Worm (Caenorhabditis elegans) whole organism, L4 larva: ENCODE data around the gene F46C3.7.

Experiments used
- F49E8.2 ChIP-seq: sonication (generic microtip); optimal IDR thresholded peaks from 2 replicates; lab custom pipeline; 2016; ENCODE audit warnings: missing compliant biosample characterization, mild to moderate bottlenecking, missing genetic modification characterization, borderline replicate concordance
- T20F7.1 ChIP-seq: fragments of 200-800 bp; sonication (Bioruptor generic); optimal IDR thresholded peaks from 2 replicates; lab custom pipeline; 2018; ENCODE audit warnings: mild to moderate bottlenecking, missing genetic modification characterization, missing compliant biosample characterization
- Y5F2A.4 ChIP-seq: fragments of 200-800 bp; sonication (Bioruptor generic); optimal IDR thresholded peaks from 2 replicates; lab custom pipeline; 2018; ENCODE audit warnings: mild to moderate bottlenecking, missing genetic modification characterization, missing compliant biosample characterization
- ZK546.5 ChIP-seq, 2 experiments: sonication (generic microtip); optimal IDR thresholded peaks; 2 replicates each; lab custom pipeline; 2017; ENCODE audit warnings: missing biosample characterization in 2 of 2, missing genetic modification characterization in 2 of 2
- aha-1 ChIP-seq: fragments of 150-350 bp; peaks from one replicate; lab custom pipeline; 2014; ENCODE audit warnings: missing biosample characterization, missing genetic modification characterization
- ama-1 ChIP-seq: fragments of 150-350 bp; optimal IDR thresholded peaks from 2 replicates; lab custom pipeline; 2014; ENCODE audit warnings: inconsistent platforms, mixed read lengths
- ceh-20 ChIP-seq: fragments of 200-800 bp; sonication (Bioruptor generic); IDR thresholded peaks from 2 replicates; pipeline ENCODE4 v1.3.6; 2022; ENCODE audit warnings: missing genetic modification reagents, missing genetic modification characterization, missing compliant biosample characterization
- ceh-28 ChIP-seq: fragments of 150-350 bp; optimal IDR thresholded peaks from 2 replicates; lab custom pipeline; 2014; ENCODE audit warnings: missing biosample characterization, missing genetic modification reagents, missing genetic modification characterization
- daf-16 ChIP-seq, 3 experiments: sonication (generic microtip); optimal IDR thresholded peaks; 2 replicates each; lab custom pipeline; 2016 to 2017; ENCODE audit warnings: missing genetic modification characterization in 3 of 3, missing genetic modification reagents in 3 of 3, mild to moderate bottlenecking in 2 of 3, missing compliant biosample characterization in 2 of 3, missing biosample characterization in 1 of 3, moderate library complexity in 1 of 3
- daf-19 ChIP-seq: fragments of 200-800 bp; sonication (Bioruptor generic); conservative IDR thresholded peaks from 2 replicates; pipeline ENCODE4 v1.3.6; 2022; ENCODE audit warnings: missing genetic modification characterization, missing compliant biosample characterization
- dpl-1 ChIP-seq: fragments of 150-350 bp; optimal IDR thresholded peaks from 2 replicates; lab custom pipeline; 2014; ENCODE audit warnings: missing biosample characterization, missing genetic modification reagents, missing genetic modification characterization
- duxl-1 ChIP-seq: sonication (generic microtip); optimal IDR thresholded peaks from 2 replicates; lab custom pipeline; 2016; ENCODE audit warnings: mild to moderate bottlenecking, missing genetic modification characterization, moderate library complexity, missing compliant biosample characterization; ENCODE audit not compliant: poor library complexity
- egl-43 ChIP-seq: fragments of 200-800 bp; sonication (Bioruptor generic); IDR thresholded peaks from 2 replicates; pipeline ENCODE4 v1.3.6; 2022; ENCODE audit warnings: missing genetic modification reagents, missing genetic modification characterization, missing compliant biosample characterization
- fkh-10 ChIP-seq: fragments of 150-350 bp; optimal IDR thresholded peaks from 2 replicates; lab custom pipeline; 2014; ENCODE audit warnings: missing biosample characterization, missing genetic modification reagents, missing genetic modification characterization
- hlh-11 ChIP-seq: fragments of 200-800 bp; sonication (Bioruptor generic); optimal IDR thresholded peaks from 2 replicates; lab custom pipeline; 2018; ENCODE audit warnings: mild to moderate bottlenecking, missing genetic modification characterization, missing compliant biosample characterization
- hlh-30 ChIP-seq: sonication (generic microtip); optimal IDR thresholded peaks from 2 replicates; lab custom pipeline; 2017; ENCODE audit warnings: antibody characterized with exemption, mild to moderate bottlenecking, missing genetic modification characterization, missing compliant biosample characterization; ENCODE audit not compliant: insufficient read depth
- hmg-1.1 ChIP-seq: fragments of 200-800 bp; sonication (Bioruptor generic); IDR thresholded peaks from 2 replicates; pipeline ENCODE4 v1.3.6; 2022; ENCODE audit warnings: missing genetic modification reagents, missing genetic modification characterization, missing compliant biosample characterization
- jun-1 ChIP-seq: fragments of 150-350 bp; optimal IDR thresholded peaks from 2 replicates; lab custom pipeline; 2014; ENCODE audit warnings: missing biosample characterization, missing genetic modification reagents, missing genetic modification characterization
- lin-15B ChIP-seq: fragments of 150-350 bp; sonication (generic microtip); optimal IDR thresholded peaks from 3 replicates; lab custom pipeline; 2014; ENCODE audit warnings: missing biosample characterization, missing genetic modification characterization
- lin-38 ChIP-seq: fragments of 200-800 bp; sonication (Bioruptor generic); IDR thresholded peaks from 2 replicates; pipeline ENCODE4 v1.3.6; 2022; ENCODE audit warnings: missing genetic modification reagents, missing genetic modification characterization, missing compliant biosample characterization
- mdl-1 ChIP-seq, 2 experiments: fragments of 150-350 bp in 1 of 2; sonication (generic microtip) in 1 of 2; optimal IDR thresholded peaks; 2 replicates each; lab custom pipeline; 2014 to 2017; ENCODE audit warnings: missing biosample characterization in 2 of 2, missing genetic modification characterization in 2 of 2
- mdt-29 ChIP-seq: fragments of 200-800 bp; sonication (Bioruptor generic); IDR thresholded peaks from 2 replicates; pipeline ENCODE4 v1.3.6; 2022; ENCODE audit warnings: missing genetic modification reagents, missing genetic modification characterization, missing compliant biosample characterization
- mep-1 ChIP-seq: fragments of 150-350 bp; sonication (generic microtip); optimal IDR thresholded peaks from 3 replicates; lab custom pipeline; 2014; ENCODE audit warnings: missing biosample characterization, missing genetic modification characterization
- mes-2 ChIP-seq: sonication (generic microtip); optimal IDR thresholded peaks from 2 replicates; lab custom pipeline; 2016; ENCODE audit warnings: missing genotype, mild to moderate bottlenecking, missing genetic modification characterization, missing compliant biosample characterization; ENCODE audit not compliant: poor library complexity, severe bottlenecking
- mxl-3 ChIP-seq: fragments of 200-800 bp; sonication (Bioruptor generic); optimal IDR thresholded peaks from 2 replicates; lab custom pipeline; 2018; ENCODE audit warnings: mild to moderate bottlenecking, missing genetic modification characterization, missing compliant biosample characterization
- nhr-10 ChIP-seq: fragments of 150-350 bp; optimal IDR thresholded peaks from 2 replicates; lab custom pipeline; 2014; ENCODE audit warnings: missing biosample characterization, missing genetic modification characterization
- nhr-102 ChIP-seq: sonication (generic microtip); optimal IDR thresholded peaks from 2 replicates; lab custom pipeline; 2016; ENCODE audit warnings: mild to moderate bottlenecking, missing genetic modification characterization, moderate library complexity, missing compliant biosample characterization
- nhr-28 ChIP-seq: fragments of 150-350 bp; optimal IDR thresholded peaks from 2 replicates; lab custom pipeline; 2014; ENCODE audit warnings: missing biosample characterization, missing genetic modification characterization
- nhr-6 ChIP-seq: fragments of 150-350 bp; optimal IDR thresholded peaks from 2 replicates; lab custom pipeline; 2014; ENCODE audit warnings: missing biosample characterization, missing genetic modification characterization
- nhr-77 ChIP-seq: fragments of 150-350 bp; optimal IDR thresholded peaks from 2 replicates; lab custom pipeline; 2014; ENCODE audit warnings: missing biosample characterization, missing genetic modification characterization
- pqm-1 ChIP-seq: sonication (generic microtip); optimal IDR thresholded peaks from 2 replicates; lab custom pipeline; 2017; ENCODE audit warnings: missing biosample characterization, missing genetic modification characterization
- saeg-2 ChIP-seq: fragments of 200-800 bp; sonication (Bioruptor generic); IDR thresholded peaks from 2 replicates; pipeline ENCODE4 v1.3.6; 2022; ENCODE audit warnings: missing genetic modification reagents, missing genetic modification characterization, missing compliant biosample characterization
- skn-1 ChIP-seq: fragments of 150-350 bp; optimal IDR thresholded peaks from 2 replicates; lab custom pipeline; 2014; ENCODE audit warnings: missing biosample characterization, missing genetic modification characterization
- tra-1 ChIP-seq: fragments of 200-800 bp; sonication (Bioruptor generic); IDR thresholded peaks from 2 replicates; pipeline ENCODE4 v1.3.6; 2022; ENCODE audit warnings: missing genetic modification reagents, missing genetic modification characterization, missing compliant biosample characterization
- unc-62 ChIP-seq, 3 experiments: fragments of 150-350 bp in 1 of 3; sonication (generic microtip); optimal IDR thresholded peaks in 2 of 3; peaks in 1 of 3; 1 replicate in 1 of 3; 2 replicates in 2 of 3; lab custom pipeline; 2014 to 2017; ENCODE audit warnings: missing biosample characterization in 3 of 3, missing genetic modification characterization in 3 of 3, missing genetic modification reagents in 3 of 3, missing genotype in 1 of 3
- zag-1 ChIP-seq: fragments of 150-350 bp; optimal IDR thresholded peaks from 2 replicates; lab custom pipeline; 2014; ENCODE audit warnings: missing biosample characterization, missing genetic modification characterization
- zfp-2 ChIP-seq: sonication (generic microtip); optimal IDR thresholded peaks from 2 replicates; lab custom pipeline; 2016; ENCODE audit warnings: mild to moderate bottlenecking, missing genetic modification characterization, missing compliant biosample characterization
- zfp-3 ChIP-seq: fragments of 200-800 bp; sonication (Bioruptor generic); conservative IDR thresholded peaks from 2 replicates; pipeline ENCODE4 v1.3.6; 2022; ENCODE audit warnings: missing genetic modification reagents, missing genetic modification characterization, missing compliant biosample characterization
- zip-11 ChIP-seq: fragments of 200-800 bp; sonication (Bioruptor generic); IDR thresholded peaks from 2 replicates; pipeline ENCODE4 v1.3.6; 2022; ENCODE audit warnings: missing genetic modification characterization, missing compliant biosample characterization

Gene F46C3.7

DNA sequence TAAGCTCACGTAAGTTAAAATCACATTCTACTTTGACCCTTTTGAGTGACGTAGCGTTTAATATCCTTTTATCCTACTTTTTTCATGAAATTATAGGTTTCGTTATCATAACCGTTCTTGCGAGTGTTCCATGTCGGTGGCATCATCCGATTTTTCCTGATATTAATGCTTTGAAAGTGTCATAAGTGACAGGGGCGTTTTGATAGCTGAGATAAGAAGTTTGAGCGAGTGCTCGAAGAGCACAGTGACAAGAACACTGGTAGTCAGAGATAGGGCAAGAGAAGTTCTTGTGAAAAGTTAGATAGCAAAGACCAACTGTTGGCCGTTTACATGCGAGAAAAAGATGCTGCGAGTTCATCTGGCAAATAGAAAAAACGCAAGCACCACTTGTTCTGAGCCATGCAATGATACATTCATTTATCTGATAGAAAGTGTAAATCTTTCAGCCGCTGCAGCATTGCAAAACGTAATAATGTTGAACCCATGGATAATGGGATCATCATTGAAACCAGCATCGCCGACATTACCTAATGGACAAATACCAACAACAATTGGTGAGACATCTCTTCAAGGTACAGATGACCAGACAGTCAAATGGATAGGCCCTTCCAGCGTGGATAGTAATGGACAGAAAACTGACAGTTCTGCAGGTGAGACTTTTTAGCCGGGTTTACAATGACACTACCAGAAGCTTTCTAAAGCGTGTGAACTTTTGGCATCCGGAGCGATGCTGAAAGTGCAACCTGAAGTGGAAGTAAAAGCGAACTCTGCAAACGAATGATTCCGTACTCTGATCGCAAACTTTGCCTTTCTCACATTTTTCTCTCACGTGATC is 41.4 kb downstream of the F46C3.7 start (continued):
- TF ChIP-seq ama-1 (lab: Kevin White, UChicago) (no peak), mes-2 (tag; lab: Kevin White, UChicago) (peak; percentile 51), ceh-28 (tag; lab: Kevin White, UChicago) (no peak)

ce11 chrX:11481825-11482093 is 41.9 kb downstream of the F46C3.7 start:
- TF ChIP-seq hlh-11 (tag; lab: Kevin White, UChicago) (peak; percentile 40), daf-19 (GFP tag; lab: Robert Waterston, UW) (no peak), dpl-1 (GFP tag; lab: Kevin White, UChicago) (no peak), nhr-28 (tag; lab: Kevin White, UChicago) (peak; percentile 6), nhr-6 (tag; lab: Kevin White, UChicago) (no peak), mdt-29 (no peak), zfp-3 (GFP tag; lab: Robert Waterston, UW) (no peak), mxl-3 (GFP tag; lab: Kevin White, UChicago) (no peak), lin-15B (tag; lab: Kevin White, UChicago) (no peak), hmg-1.1 (GFP tag; lab: Robert Waterston, UW) (no peak), lin-38 (no peak), T20F7.1 (GFP tag; lab: Kevin White, UChicago) (peak; percentile 38), saeg-2 (no peak), zag-1 (no peak), unc-62 (GFP tag; optimal IDR thresholded peaks at IDR 0.05 in 1 of 2; lab: Kevin White, UChicago) (no peak), unc-62 (tag; optimal IDR thresholded peaks at IDR 0.05; lab: Kevin White, UChicago) (no peak), daf-16 (GFP tag; optimal IDR thresholded peaks at IDR 0.05; lab: Kevin White, UChicago) (no peak), daf-16 (tag; optimal IDR thresholded peaks at IDR 0.05; lab: Kevin White, UChicago) (peak; percentile 21), egl-43 (GFP tag; lab: Robert Waterston, UW) (no peak), fkh-10 (GFP tag; lab: Kevin White, UChicago) (no peak), aha-1 (tag; lab: Kevin White, UChicago) (no peak), ceh-20 (GFP tag; lab: Robert Waterston, UW) (no peak), nhr-77 (tag; lab: Kevin White, UChicago) (peak; percentile 58), nhr-10 (tag; lab: Kevin White, UChicago) (no peak), nhr-102 (tag; lab: Kevin White, UChicago) (no peak), duxl-1 (tag; lab: Kevin White, UChicago) (no peak), zip-11 (GFP tag; lab: Robert Waterston, UW) (no peak), mdl-1 (tag; optimal IDR thresholded peaks at IDR 0.05; lab: Kevin White, UChicago) (no peak), skn-1 (tag; lab: Kevin White, UChicago) (no peak), zfp-2 (no peak), hlh-30 (tag; lab: Kevin White, UChicago) (peak; percentile 23), ZK546.5 (tag; optimal IDR thresholded peaks at IDR 0.05; lab: Kevin White, UChicago) (no peak), jun-1 (tag; lab: Kevin White, UChicago) (no peak), tra-1 (GFP tag; lab: Robert Waterston, UW) (peak; percentile 3; the same call in 1 of the 2 replicates), Y5F2A.4 (GFP tag; lab: Kevin White, UChicago) (no peak), pqm-1 (tag; lab: Kevin White, UChicago) (no peak), F49E8.2 (tag; lab: Kevin White, UChicago) (no peak), mep-1 (tag; lab: Kevin White, UChicago) (peak; percentile 27)
